Fruit fly (Drosophila melanogaster) whole organism, prepupa: ENCODE results near the gene CG43773.
A peak's percentile ranks its signal among the peaks of the same experiment; 100 is the strongest.

Source experiments
- Blimp-1 ChIP-seq: fragments of 200-800 bp; sonication (Bioruptor generic); optimal IDR thresholded peaks from 3 replicates; lab custom pipeline; 2017; ENCODE audit warnings: missing biosample characterization, missing genetic modification characterization, mild to moderate bottlenecking, moderate library complexity, missing genetic modification reagents
- CG10631 ChIP-seq: fragments of 200-800 bp; sonication (Bioruptor generic); optimal IDR thresholded peaks from 2 replicates; lab custom pipeline; 2016; ENCODE audit warnings: missing biosample characterization, missing genetic modification characterization
- CG11294 ChIP-seq: fragments of 200-800 bp; sonication (Bioruptor generic); IDR thresholded peaks from 2 replicates; pipeline ENCODE4 v1.3.6; 2022; ENCODE audit warnings: missing biosample characterization, missing genetic modification characterization
- CG11762 ChIP-seq: fragments of 200-800 bp; sonication (Bioruptor generic); optimal IDR thresholded peaks from 3 replicates; lab custom pipeline; 2016; ENCODE audit warnings: missing biosample characterization, missing genetic modification characterization; ENCODE audit not compliant: insufficient read depth
- CG11902 ChIP-seq: fragments of 200-800 bp; sonication (Bioruptor generic); optimal IDR thresholded peaks from 3 replicates; lab custom pipeline; 2016; ENCODE audit warnings: missing biosample characterization, missing genetic modification characterization
- CG15336 ChIP-seq: fragments of 200-800 bp; sonication (Bioruptor generic); IDR thresholded peaks from 2 replicates; pipeline ENCODE4 v1.3.6; 2022; ENCODE audit warnings: missing biosample characterization, missing genetic modification characterization
- CG1621 ChIP-seq: fragments of 200-800 bp; sonication (Bioruptor generic); optimal IDR thresholded peaks from 3 replicates; lab custom pipeline; 2018; ENCODE audit warnings: missing biosample characterization, mild to moderate bottlenecking, missing genetic modification characterization
- CG16779 ChIP-seq: fragments of 200-800 bp; sonication (Bioruptor generic); optimal IDR thresholded peaks from 3 replicates; lab custom pipeline; 2017; ENCODE audit warnings: missing biosample characterization, mild to moderate bottlenecking, missing genetic modification characterization
- CG31627 ChIP-seq: fragments of 200-800 bp; sonication (Bioruptor generic); optimal IDR thresholded peaks from 3 replicates; lab custom pipeline; 2016; ENCODE audit warnings: missing biosample characterization, missing genetic modification characterization
- CG34406 ChIP-seq: fragments of 200-800 bp; sonication (Bioruptor generic); optimal IDR thresholded peaks from 3 replicates; lab custom pipeline; 2016; ENCODE audit warnings: missing biosample characterization, missing genetic modification characterization
- CG3919 ChIP-seq: fragments of 200-800 bp; sonication (Bioruptor generic); optimal IDR thresholded peaks from 3 replicates; lab custom pipeline; 2016; ENCODE audit warnings: missing biosample characterization, missing genetic modification characterization
- CG4318 ChIP-seq: fragments of 200-800 bp; sonication (Bioruptor generic); optimal IDR thresholded peaks from 3 replicates; lab custom pipeline; 2017; ENCODE audit warnings: missing biosample characterization, mild to moderate bottlenecking, missing genetic modification characterization
- CG6276 ChIP-seq: fragments of 200-800 bp; sonication (Bioruptor generic); optimal IDR thresholded peaks from 2 replicates; lab custom pipeline; 2017; ENCODE audit warnings: missing biosample characterization, mild to moderate bottlenecking, missing genetic modification characterization
- CG6792 ChIP-seq: fragments of 200-800 bp; sonication (Bioruptor generic); optimal IDR thresholded peaks from 3 replicates; lab custom pipeline; 2016; ENCODE audit warnings: missing biosample characterization, missing genetic modification characterization
- CG6808 ChIP-seq: fragments of 200-800 bp; sonication (Bioruptor generic); optimal IDR thresholded peaks from 3 replicates; lab custom pipeline; 2017; ENCODE audit warnings: missing biosample characterization, missing genetic modification characterization, mild to moderate bottlenecking, moderate library complexity, missing genetic modification reagents
- CG7368 ChIP-seq: fragments of 200-800 bp; sonication (Bioruptor generic); optimal IDR thresholded peaks from 3 replicates; lab custom pipeline; 2016; ENCODE audit warnings: missing biosample characterization, missing genetic modification characterization
- CG8119 ChIP-seq: fragments of 200-800 bp; sonication (Bioruptor generic); IDR thresholded peaks from 3 replicates; pipeline ENCODE4 v1.3.6; 2022; ENCODE audit warnings: missing biosample characterization, missing genetic modification characterization
- CG8319 ChIP-seq: fragments of 200-800 bp; sonication (Bioruptor generic); optimal IDR thresholded peaks from 3 replicates; lab custom pipeline; 2016; ENCODE audit warnings: missing biosample characterization, missing genetic modification characterization
- CG8632 ChIP-seq: fragments of 200-800 bp; sonication (Bioruptor generic); optimal IDR thresholded peaks from 3 replicates; lab custom pipeline; 2016; ENCODE audit warnings: missing biosample characterization, missing genetic modification characterization
- CG9139 ChIP-seq: fragments of 200-800 bp; sonication (Bioruptor generic); optimal IDR thresholded peaks from 3 replicates; lab custom pipeline; 2017; ENCODE audit warnings: missing biosample characterization, mild to moderate bottlenecking, missing genetic modification characterization
- Eip75B ChIP-seq: fragments of 200-800 bp; sonication (Bioruptor generic); optimal IDR thresholded peaks from 3 replicates; lab custom pipeline; 2016; ENCODE audit warnings: missing biosample characterization, missing genetic modification characterization
- Eip78C ChIP-seq: fragments of 200-800 bp; sonication (Bioruptor generic); peaks from one replicate; lab custom pipeline; 2016; ENCODE audit warnings: missing biosample characterization, missing genetic modification characterization
- Eip93F ChIP-seq: fragments of 200-800 bp; sonication (Bioruptor generic); optimal IDR thresholded peaks from 2 replicates; lab custom pipeline; 2016; ENCODE audit warnings: missing biosample characterization, mild to moderate bottlenecking, missing genetic modification characterization
- Ets21C ChIP-seq: fragments of 200-800 bp; sonication (Bioruptor generic); optimal IDR thresholded peaks from 3 replicates; lab custom pipeline; 2016; ENCODE audit warnings: missing biosample characterization, missing genetic modification characterization
- Ets96B ChIP-seq: fragments of 200-800 bp; optimal IDR thresholded peaks from 2 replicates; lab custom pipeline; 2019; ENCODE audit warnings: missing biosample characterization, mild to moderate bottlenecking, missing genetic modification characterization, moderate library complexity
- Gug ChIP-seq: fragments of 200-800 bp; sonication (Bioruptor generic); IDR thresholded peaks from 2 replicates; pipeline ENCODE4 v1.3.6; 2022; ENCODE audit warnings: missing biosample characterization, missing genetic modification characterization
- Hr38 ChIP-seq: sonication (Bioruptor generic); optimal IDR thresholded peaks from 2 replicates; lab custom pipeline; 2016; ENCODE audit warnings: missing biosample characterization, missing genetic modification characterization
- Hr39 ChIP-seq: fragments of 200-800 bp; sonication (Bioruptor generic); optimal IDR thresholded peaks from 2 replicates; lab custom pipeline; 2016; ENCODE audit warnings: missing biosample characterization, missing genetic modification characterization
- Hr4 ChIP-seq: fragments of 200-800 bp; sonication (Bioruptor generic); optimal IDR thresholded peaks from 3 replicates; lab custom pipeline; 2016; ENCODE audit warnings: missing biosample characterization, missing genetic modification characterization
- Lpt ChIP-seq: fragments of 200-800 bp; sonication (Bioruptor generic); optimal IDR thresholded peaks from 3 replicates; lab custom pipeline; 2016; ENCODE audit warnings: missing biosample characterization, missing genetic modification characterization
- Sox14 ChIP-seq: fragments of 200-800 bp; sonication (Bioruptor generic); optimal IDR thresholded peaks from 3 replicates; lab custom pipeline; 2016; ENCODE audit warnings: missing biosample characterization, missing genetic modification characterization
- Sox15 ChIP-seq: fragments of 200-800 bp; sonication (Bioruptor generic); optimal IDR thresholded peaks from 3 replicates; lab custom pipeline; 2016; ENCODE audit warnings: missing biosample characterization, missing genetic modification characterization
- achi ChIP-seq: fragments of 200-800 bp; sonication (Bioruptor generic); optimal IDR thresholded peaks from 3 replicates; lab custom pipeline; 2016; ENCODE audit warnings: missing biosample characterization, missing genetic modification characterization
- acj6 ChIP-seq: fragments of 200-800 bp; sonication (Bioruptor generic); optimal IDR thresholded peaks from 3 replicates; lab custom pipeline; 2016; ENCODE audit warnings: missing biosample characterization, missing genetic modification characterization
- cyc ChIP-seq: fragments of 200-800 bp; sonication (Bioruptor generic); optimal IDR thresholded peaks from 3 replicates; lab custom pipeline; 2016; ENCODE audit warnings: missing biosample characterization, missing genetic modification characterization
- dac ChIP-seq: fragments of 200-800 bp; sonication (Bioruptor generic); optimal IDR thresholded peaks from 2 replicates; lab custom pipeline; 2017; ENCODE audit warnings: missing biosample characterization, mild to moderate bottlenecking, missing genetic modification characterization
- dsx ChIP-seq: fragments of 200-800 bp; optimal IDR thresholded peaks from 3 replicates; lab custom pipeline; 2019; ENCODE audit warnings: missing biosample characterization, mild to moderate bottlenecking, missing genetic modification characterization, moderate library complexity; ENCODE audit not compliant: poor library complexity, severe bottlenecking
- eg ChIP-seq: fragments of 200-800 bp; sonication (Bioruptor generic); IDR thresholded peaks from 3 replicates; pipeline ENCODE4 v1.3.6; 2022; ENCODE audit warnings: missing biosample characterization, missing genetic modification characterization
- fd59A ChIP-seq: fragments of 200-800 bp; sonication (Bioruptor generic); optimal IDR thresholded peaks from 2 replicates; lab custom pipeline; 2017; ENCODE audit warnings: missing biosample characterization, mild to moderate bottlenecking, missing genetic modification characterization, missing genetic modification reagents
- fd85E ChIP-seq: fragments of 200-800 bp; sonication (Bioruptor generic); optimal IDR thresholded peaks from 3 replicates; lab custom pipeline; 2016; ENCODE audit warnings: missing biosample characterization, missing genetic modification characterization
- lz ChIP-seq: fragments of 200-800 bp; sonication (Bioruptor generic); optimal IDR thresholded peaks from 3 replicates; lab custom pipeline; 2016; ENCODE audit warnings: missing biosample characterization, missing genetic modification characterization
- net ChIP-seq: fragments of 200-800 bp; sonication (Bioruptor generic); optimal IDR thresholded peaks from 3 replicates; lab custom pipeline; 2016; ENCODE audit warnings: missing biosample characterization, missing genetic modification characterization
- pdm3 ChIP-seq: fragments of 200-800 bp; sonication (Bioruptor generic); optimal IDR thresholded peaks from 3 replicates; lab custom pipeline; 2016; ENCODE audit warnings: missing biosample characterization, missing genetic modification characterization
- salr ChIP-seq, 2 experiments: fragments of 200-800 bp; sonication (Bioruptor generic); optimal IDR thresholded peaks; 3 replicates each; lab custom pipeline; 2016 to 2018; ENCODE audit warnings: missing biosample characterization in 2 of 2, missing genetic modification characterization in 2 of 2, mild to moderate bottlenecking in 1 of 2
- ss ChIP-seq, 2 experiments: fragments of 200-800 bp; sonication (Bioruptor generic); optimal IDR thresholded peaks; 2 replicates in 1 of 2; 3 replicates in 1 of 2; lab custom pipeline; 2017 to 2018; ENCODE audit warnings: mild to moderate bottlenecking in 2 of 2, missing biosample characterization in 2 of 2, missing genetic modification characterization in 2 of 2, moderate library complexity in 1 of 2

The CG43773 gene

dm6 chr2L:4054881-4055779, 47.6 kb downstream of the CG43773 start (continued):
- TF ChIP-seq Hr4 (GFP tag; lab: Kevin White, UChicago) (peak; percentile 65), dsx (GFP tag; lab: Kevin White, UChicago) (peak; percentile 36), dac (GFP tag; lab: Kevin White, UChicago) (peak; percentile 9), CG3919 (GFP tag; lab: Kevin White, UChicago) (peak; percentile 69), acj6 (GFP tag; lab: Kevin White, UChicago) (peak; percentile 60), Gug (GFP tag; lab: Robert Waterston, UW) (no peak), CG31627 (peak; percentile 40), CG15336 (GFP tag; lab: Robert Waterston, UW) (peak; percentile 59), CG8319 (GFP tag; lab: Kevin White, UChicago) (no peak), Hr38 (GFP tag; lab: Kevin White, UChicago) (no peak), Ets21C (GFP tag; lab: Kevin White, UChicago) (peak; percentile 37), CG16779 (no peak), CG10631 (GFP tag; lab: Kevin White, UChicago) (peak; percentile 64), eg (GFP tag; lab: Robert Waterston, UW) (peak; percentile 48; the same call in 1 of the 3 replicates), cyc (peak; percentile 41), fd59A (peak; percentile 31), CG34406 (peak; percentile 26), Blimp-1 (GFP tag; lab: Kevin White, UChicago) (no peak), Sox14 (GFP tag; lab: Kevin White, UChicago) (peak; percentile 58), ss (GFP tag; optimal IDR thresholded peaks at IDR 0.05; lab: Kevin White, UChicago) (peak in 1 of 2 experiments; percentile 14), CG11902 (GFP tag; lab: Kevin White, UChicago) (peak; percentile 15), CG7368 (GFP tag; lab: Kevin White, UChicago) (peak; percentile 50), Sox15 (GFP tag; lab: Kevin White, UChicago) (no peak)

- peak; percentile 60 for TF ChIP-seq CG34406
- TF ChIP-seq Eip93F (GFP tag; lab: Kevin White, UChicago) = no peak
- TF ChIP-seq CG3919 (GFP tag; lab: Kevin White, UChicago) = peak; percentile 72
- TF ChIP-seq Gug (GFP tag; lab: Robert Waterston, UW) = no peak
- no peak for TF ChIP-seq fd59A
- peak; percentile 75 for TF ChIP-seq CG15336 (GFP tag; lab: Robert Waterston, UW)
- TF ChIP-seq CG8119 (GFP tag; lab: Robert Waterston, UW) = peak; percentile 73
- peak in 1 of 2 experiments; percentile 56 for TF ChIP-seq salr (GFP tag; optimal IDR thresholded peaks at IDR 0.05; lab: Kevin White, UChicago)
- peak; percentile 67 for TF ChIP-seq Sox14 (GFP tag; lab: Kevin White, UChicago)
- TF ChIP-seq Ets96B = peak; percentile 42
- peak; percentile 69 for TF ChIP-seq CG6792 (GFP tag; lab: Kevin White, UChicago)
- TF ChIP-seq CG6276 (GFP tag; lab: Kevin White, UChicago) = peak; percentile 28
- no peak for TF ChIP-seq CG9139 (GFP tag; lab: Kevin White, UChicago)
- TF ChIP-seq lz = peak; percentile 60
- TF ChIP-seq CG11762 (GFP tag; lab: Kevin White, UChicago) = peak; percentile 34
- peak; percentile 64 for TF ChIP-seq CG31627
- TF ChIP-seq Ets21C (GFP tag; lab: Kevin White, UChicago) = peak; percentile 39
- peak; percentile 15 for TF ChIP-seq CG6808 (GFP tag; lab: Kevin White, UChicago)
- peak; percentile 62 for TF ChIP-seq net (GFP tag; lab: Kevin White, UChicago)
- TF ChIP-seq CG1621 = no peak
- TF ChIP-seq fd85E (GFP tag; lab: Kevin White, UChicago) = peak; percentile 16
- TF ChIP-seq CG11294 (GFP tag; lab: Robert Waterston, UW) = no peak
- TF ChIP-seq Lpt = peak; percentile 52
- peak; percentile 76 for TF ChIP-seq achi (GFP tag; lab: Kevin White, UChicago)
- no peak for TF ChIP-seq Blimp-1 (GFP tag; lab: Kevin White, UChicago)
- peak; percentile 21 for TF ChIP-seq dsx (GFP tag; lab: Kevin White, UChicago)
- TF ChIP-seq Eip75B (GFP tag; lab: Kevin White, UChicago) = peak; percentile 66
- peak; percentile 67 for TF ChIP-seq CG8632
- peak; percentile 71 for TF ChIP-seq Hr39 (GFP tag; lab: Kevin White, UChicago)
- peak; percentile 58 for TF ChIP-seq CG4318 (GFP tag; lab: Kevin White, UChicago)
- peak; percentile 48 for TF ChIP-seq CG8319 (GFP tag; lab: Kevin White, UChicago)
- no peak for TF ChIP-seq Hr38 (GFP tag; lab: Kevin White, UChicago)
- peak; percentile 38 for TF ChIP-seq CG7368 (GFP tag; lab: Kevin White, UChicago)
- peak; percentile 93 for TF ChIP-seq Eip78C (GFP tag; lab: Kevin White, UChicago)
- peak; percentile 78 for TF ChIP-seq pdm3
- TF ChIP-seq Sox15 (GFP tag; lab: Kevin White, UChicago) = peak; percentile 34
- TF ChIP-seq CG16779 = no peak
Measured at dm6 chr2L:4056781-4057180, 49.3 kb downstream of the CG43773 start.
